Worm (Caenorhabditis elegans) whole organism, early embryonic: ENCODE results near the gene Y66A7A.7.

Experiments
- B0310.2 ChIP-seq: sonication (generic microtip); optimal IDR thresholded peaks from 2 replicates; lab custom pipeline; 2016; ENCODE audit warnings: mild to moderate bottlenecking, missing genetic modification characterization, missing compliant biosample characterization
- F13C5.2 ChIP-seq: sonication (generic microtip); optimal IDR thresholded peaks from 2 replicates; lab custom pipeline; 2017; ENCODE audit warnings: mild to moderate bottlenecking, missing genetic modification characterization, inconsistent platforms, missing compliant biosample characterization
- aly-1 ChIP-seq: sonication (generic microtip); optimal IDR thresholded peaks from 2 replicates; lab custom pipeline; 2016; ENCODE audit warnings: missing genetic modification characterization, missing compliant biosample characterization
- ama-1 ChIP-seq: fragments of 150-350 bp; optimal IDR thresholded peaks from 2 replicates; lab custom pipeline; 2014
- ceh-13 ChIP-seq: fragments of 200-800 bp; sonication (Bioruptor generic); optimal IDR thresholded peaks from 2 replicates; lab custom pipeline; 2018; ENCODE audit warnings: mild to moderate bottlenecking, missing genetic modification characterization, missing compliant biosample characterization
- ceh-36 ChIP-seq: sonication (generic microtip); optimal IDR thresholded peaks from 2 replicates; lab custom pipeline; 2016; ENCODE audit warnings: missing genetic modification characterization, inconsistent platforms, missing compliant biosample characterization
- ets-7 ChIP-seq: sonication (generic microtip); optimal IDR thresholded peaks from 2 replicates; lab custom pipeline; 2016; ENCODE audit warnings: missing genotype, missing genetic modification characterization, missing compliant biosample characterization
- flt-1 ChIP-seq: fragments of 200-800 bp; sonication (Bioruptor generic); IDR thresholded peaks from 2 replicates; pipeline ENCODE4 v1.3.6; 2022; ENCODE audit warnings: missing genetic modification characterization, missing compliant biosample characterization
- hmbx-1 ChIP-seq: sonication (generic microtip); optimal IDR thresholded peaks from 2 replicates; lab custom pipeline; 2016; ENCODE audit warnings: mild to moderate bottlenecking, missing genetic modification characterization, missing compliant biosample characterization
- hmg-4 ChIP-seq: fragments of 200-800 bp; sonication (Bioruptor generic); optimal IDR thresholded peaks from 2 replicates; lab custom pipeline; 2018; ENCODE audit warnings: mild to moderate bottlenecking, missing genetic modification characterization, missing compliant biosample characterization
- hnd-1 ChIP-seq: sonication (generic microtip); optimal IDR thresholded peaks from 2 replicates; lab custom pipeline; 2016; ENCODE audit warnings: missing genetic modification characterization, missing compliant biosample characterization
- pes-1 ChIP-seq: fragments of 200-800 bp; sonication (Bioruptor generic); IDR thresholded peaks from 2 replicates; pipeline ENCODE4 v1.3.6; 2022; ENCODE audit warnings: missing genetic modification reagents, missing genetic modification characterization, missing compliant biosample characterization
- scrt-1 ChIP-seq: fragments of 200-800 bp; sonication (Bioruptor generic); IDR thresholded peaks from 2 replicates; pipeline ENCODE4 v1.3.6; 2022; ENCODE audit warnings: missing genetic modification characterization, missing compliant biosample characterization
- sea-1 ChIP-seq: fragments of 200-800 bp; sonication (Bioruptor generic); conservative IDR thresholded peaks from 2 replicates; pipeline ENCODE4 v1.3.6; 2022; ENCODE audit warnings: missing genetic modification characterization, missing compliant biosample characterization
- tbx-11 ChIP-seq: fragments of 200-800 bp; sonication (Bioruptor generic); IDR thresholded peaks from 2 replicates; pipeline ENCODE4 v1.3.6; 2022; ENCODE audit warnings: missing genetic modification characterization, missing compliant biosample characterization
- tbx-37 ChIP-seq: fragments of 200-800 bp; sonication (Bioruptor generic); conservative IDR thresholded peaks from 2 replicates; pipeline ENCODE4 v1.3.6; 2022; ENCODE audit warnings: missing genetic modification reagents, missing genetic modification characterization, missing compliant biosample characterization
- tra-4 ChIP-seq: sonication (generic microtip); optimal IDR thresholded peaks from 2 replicates; lab custom pipeline; 2017; ENCODE audit warnings: missing genetic modification characterization, missing compliant biosample characterization

The Y66A7A.7 gene

ce11 chrIII:11612371-11612770 lies 16.9 kb downstream of the Y66A7A.7 start, which contains the start of the genes Y66A7A.9 and Y66A7A.4:
TSS of gene Y66A7A.9 (minus strand) at chrIII:11612471.
TSS of gene Y66A7A.4 (plus strand) at chrIII:11612607.
- no peak for TF ChIP-seq aly-1 (tag; lab: Kevin White, UChicago)
- no peak for TF ChIP-seq ceh-36
- no peak for TF ChIP-seq ama-1 (lab: Kevin White, UChicago)
- TF ChIP-seq tbx-37 (GFP tag; lab: Robert Waterston, UW) = no peak
- TF ChIP-seq hnd-1 (tag; lab: Kevin White, UChicago) = no peak
- no peak for TF ChIP-seq tbx-11 (GFP tag; lab: Robert Waterston, UW)
- TF ChIP-seq tra-4 = no peak
- no peak for TF ChIP-seq ceh-13 (GFP tag; lab: Kevin White, UChicago)
- TF ChIP-seq ets-7 = no peak
- no peak for TF ChIP-seq scrt-1 (GFP tag; lab: Robert Waterston, UW)
- no peak for TF ChIP-seq F13C5.2 (tag; lab: Kevin White, UChicago)
- no peak for TF ChIP-seq B0310.2 (tag; lab: Kevin White, UChicago)
- TF ChIP-seq sea-1 = no peak
- no peak for TF ChIP-seq hmbx-1 (tag; lab: Kevin White, UChicago)
- no peak for TF ChIP-seq hmg-4 (GFP tag; lab: Kevin White, UChicago)
- no peak for TF ChIP-seq pes-1 (GFP tag; lab: Robert Waterston, UW)
- TF ChIP-seq flt-1 (GFP tag; lab: Robert Waterston, UW) = no peak

- TF ChIP-seq tbx-37 (GFP tag; lab: Robert Waterston, UW) (no peak), ets-7 (no peak), B0310.2 (tag; lab: Kevin White, UChicago) (no peak), hnd-1 (tag; lab: Kevin White, UChicago) (no peak), aly-1 (tag; lab: Kevin White, UChicago) (no peak), pes-1 (GFP tag; lab: Robert Waterston, UW) (0 out of 2 replicates have a peak, but pooled peaks have one; percentile 44)
Observed at ce11 chrIII:11611618-11612247, 17.5 kb downstream of the Y66A7A.7 start.

ce11 chrIII:11609568-11609967 lies 19.7 kb downstream of the Y66A7A.7 start, which contains the start of gene Y66D12A.30:
TSS of gene Y66D12A.30 (plus strand) at chrIII:11609868.
- TF ChIP-seq hnd-1 (tag; lab: Kevin White, UChicago) = no peak
- no peak for TF ChIP-seq ceh-36
- TF ChIP-seq hmbx-1 (tag; lab: Kevin White, UChicago) = no peak
- TF ChIP-seq ets-7 = no peak
- TF ChIP-seq tra-4 = no peak
- TF ChIP-seq B0310.2 (tag; lab: Kevin White, UChicago) = no peak
- no peak for TF ChIP-seq flt-1 (GFP tag; lab: Robert Waterston, UW)

ce11 chrIII:11607870-11608269 lies 21.4 kb downstream of the Y66A7A.7 start, which contains the start of gene Y66D12A.1:
TSS of gene Y66D12A.1 (plus strand) at chrIII:11608170.
- TF ChIP-seq ets-7 (no peak), B0310.2 (tag; lab: Kevin White, UChicago) (no peak), tbx-37 (GFP tag; lab: Robert Waterston, UW) (no peak), flt-1 (GFP tag; lab: Robert Waterston, UW) (no peak), aly-1 (tag; lab: Kevin White, UChicago) (no peak), ceh-36 (no peak), ama-1 (lab: Kevin White, UChicago) (no peak), sea-1 (no peak)

ce11 chrIII:11592096-11592495 lies 37.2 kb downstream of the Y66A7A.7 start:
- TF ChIP-seq hmg-4 (GFP tag; lab: Kevin White, UChicago) = no peak
- no peak for TF ChIP-seq F13C5.2 (tag; lab: Kevin White, UChicago)

- TF ChIP-seq aly-1 (tag; lab: Kevin White, UChicago) = no peak
- TF ChIP-seq ets-7 = no peak
- no peak for TF ChIP-seq F13C5.2 (tag; lab: Kevin White, UChicago)
- no peak for TF ChIP-seq pes-1 (GFP tag; lab: Robert Waterston, UW)
- TF ChIP-seq hmg-4 (GFP tag; lab: Kevin White, UChicago) = no peak
- no peak for TF ChIP-seq tbx-11 (GFP tag; lab: Robert Waterston, UW)
- TF ChIP-seq ceh-13 (GFP tag; lab: Kevin White, UChicago) = no peak
- no peak for TF ChIP-seq B0310.2 (tag; lab: Kevin White, UChicago)
- no peak for TF ChIP-seq scrt-1 (GFP tag; lab: Robert Waterston, UW)
- no peak for TF ChIP-seq flt-1 (GFP tag; lab: Robert Waterston, UW)
- TF ChIP-seq hmbx-1 (tag; lab: Kevin White, UChicago) = no peak
Observed at ce11 chrIII:11590255-11590654, 39.0 kb downstream of the Y66A7A.7 start.

ce11 chrIII:11589311-11589710 lies 39.9 kb downstream of the Y66A7A.7 start:
- no peak for TF ChIP-seq hmbx-1 (tag; lab: Kevin White, UChicago)
- TF ChIP-seq aly-1 (tag; lab: Kevin White, UChicago) = no peak
- TF ChIP-seq hnd-1 (tag; lab: Kevin White, UChicago) = no peak
- TF ChIP-seq ceh-36 = no peak
- TF ChIP-seq flt-1 (GFP tag; lab: Robert Waterston, UW) = no peak
- TF ChIP-seq B0310.2 (tag; lab: Kevin White, UChicago) = no peak
- TF ChIP-seq tra-4 = no peak
- TF ChIP-seq ama-1 (lab: Kevin White, UChicago) = no peak
- TF ChIP-seq ceh-13 (GFP tag; lab: Kevin White, UChicago) = no peak
- no peak for TF ChIP-seq sea-1
- no peak for TF ChIP-seq hmg-4 (GFP tag; lab: Kevin White, UChicago)
- TF ChIP-seq ets-7 = no peak
- no peak for TF ChIP-seq scrt-1 (GFP tag; lab: Robert Waterston, UW)
- no peak for TF ChIP-seq pes-1 (GFP tag; lab: Robert Waterston, UW)

- TF ChIP-seq ama-1 (lab: Kevin White, UChicago) = no peak
- no peak for TF ChIP-seq aly-1 (tag; lab: Kevin White, UChicago)
- TF ChIP-seq ets-7 = no peak
- TF ChIP-seq flt-1 (GFP tag; lab: Robert Waterston, UW) = no peak
- TF ChIP-seq scrt-1 (GFP tag; lab: Robert Waterston, UW) = no peak
- no peak for TF ChIP-seq hmbx-1 (tag; lab: Kevin White, UChicago)
- TF ChIP-seq tra-4 = no peak
- TF ChIP-seq hnd-1 (tag; lab: Kevin White, UChicago) = no peak
- no peak for TF ChIP-seq pes-1 (GFP tag; lab: Robert Waterston, UW)
- TF ChIP-seq tbx-37 (GFP tag; lab: Robert Waterston, UW) = no peak
- TF ChIP-seq ceh-13 (GFP tag; lab: Kevin White, UChicago) = no peak
- no peak for TF ChIP-seq B0310.2 (tag; lab: Kevin White, UChicago)
Observed at ce11 chrIII:11588911-11589310, 40.3 kb downstream of the Y66A7A.7 start, which contains the start of gene Y66D12A.3. TSS of gene Y66D12A.3 (plus strand) at chrIII:11589211.
